Fruit fly (Drosophila melanogaster): ENCODE measurements around the gene CG9525.

The CG9525 gene

dm6 chr2L:8958046-8958497, 4.1 kb downstream of the CG9525 start (continued):
- TF ChIP-seq CG5245 (GFP tag; optimal IDR thresholded peaks at IDR 0.05) (peak; percentile 85), chm (GFP tag; IDR thresholded peaks at IDR 0.05) (peak; percentile 98), salm (tag; optimal IDR thresholded peaks at IDR 0.05) (peak; percentile 81), crp (GFP tag; optimal IDR thresholded peaks at IDR 0.05) (peak in 1 of 2 experiments; percentile 65), CG10321 (GFP tag; IDR thresholded peaks at IDR 0.05) (peak; percentile 83), CG9727 (GFP tag; optimal IDR thresholded peaks at IDR 0.05) (peak; percentile 96), al (GFP tag; IDR thresholded peaks at IDR 0.05) (peak; percentile 93), peb (GFP tag; IDR thresholded peaks at IDR 0.05) (peak; percentile 97), Sry-δ (GFP tag; optimal IDR thresholded peaks at IDR 0.05) (peak; percentile 54), Mes4 (GFP tag; optimal IDR thresholded peaks at IDR 0.05) (peak; percentile 90), B-H1 (GFP tag; IDR thresholded peaks at IDR 0.05) (peak; percentile 98), row (GFP tag; IDR thresholded peaks at IDR 0.05) (peak; percentile 99), ftz-f1 (GFP tag; optimal IDR thresholded peaks at IDR 0.05) (peak; percentile 59), Dip3 (GFP tag; optimal IDR thresholded peaks at IDR 0.05) (peak; percentile 90), sim (GFP tag; IDR thresholded peaks at IDR 0.05) (peak; percentile 97), usp (GFP tag; optimal IDR thresholded peaks at IDR 0.05) (no peak), tup (GFP tag; optimal IDR thresholded peaks at IDR 0.05) (peak; percentile 76), vnd (GFP tag; IDR thresholded peaks at IDR 0.05; ENCODE audit: partially characterized antibody) (no peak), abd-A (tag; optimal IDR thresholded peaks at IDR 0.05) (no peak), unpg (GFP tag; optimal IDR thresholded peaks at IDR 0.05) (peak; percentile 95), CG6854 (GFP tag; optimal IDR thresholded peaks at IDR 0.05) (peak; percentile 83), CG14965 (GFP tag; optimal IDR thresholded peaks at IDR 0.05; ENCODE audit: borderline replicate concordance) (peak; percentile 56), CG43689 (GFP tag; IDR thresholded peaks at IDR 0.05) (peak; percentile 94), CG33557 (GFP tag; optimal IDR thresholded peaks at IDR 0.05) (peak; percentile 83), Antp (GFP tag; optimal IDR thresholded peaks at IDR 0.05) (peak; percentile 94), wek (GFP tag; optimal IDR thresholded peaks at IDR 0.05) (peak; percentile 70), ken (GFP tag; IDR thresholded peaks at IDR 0.05) (peak; percentile 97), otp (GFP tag; IDR thresholded peaks at IDR 0.05) (peak; percentile 97), CG13424 (tag; optimal IDR thresholded peaks at IDR 0.05) (peak; percentile 90), CG4404 (GFP tag; IDR thresholded peaks at IDR 0.05) (peak; percentile 94), Dip2 (GFP tag; IDR thresholded peaks at IDR 0.05) (0 out of 2 replicates have a peak, but pooled peaks have one; percentile 22), Oaz (GFP tag; IDR thresholded peaks at IDR 0.05) (peak; percentile 93), pan (optimal IDR thresholded peaks at IDR 0.05) (no peak), pan (GFP tag; optimal IDR thresholded peaks at IDR 0.05 in 1 of 2, IDR thresholded peaks at IDR 0.05 in 1 of 2) (peak in 1 of 2 experiments; percentile 99), dimm (GFP tag; IDR thresholded peaks at IDR 0.05) (peak; percentile 97), hkb (optimal IDR thresholded peaks at IDR 0.05) (no peak), hkb (GFP tag; IDR thresholded peaks at IDR 0.05) (peak; percentile 100), exex (tag; optimal IDR thresholded peaks at IDR 0.05) (peak; percentile 66), Taf1 (GFP tag; IDR thresholded peaks at IDR 0.05) (peak; percentile 78), pnt (GFP tag; optimal IDR thresholded peaks at IDR 0.05) (peak; percentile 96), Blimp-1 (GFP tag; optimal IDR thresholded peaks at IDR 0.05) (peak; percentile 93), Fer3 (tag; optimal IDR thresholded peaks at IDR 0.05) (peak; percentile 86), bigmax (GFP tag; optimal IDR thresholded peaks at IDR 0.05) (peak; percentile 42), CoRest (tag; optimal IDR thresholded peaks at IDR 0.05) (peak; percentile 93), slou (GFP tag; optimal IDR thresholded peaks at IDR 0.05) (peak; percentile 89), pzg (GFP tag; optimal IDR thresholded peaks at IDR 0.05) (peak; percentile 56), CG10274 (GFP tag; optimal IDR thresholded peaks at IDR 0.05) (peak; percentile 44), eve (GFP tag; optimal IDR thresholded peaks at IDR 0.05) (peak in 1 of 2 experiments; percentile 93), PHDP (tag; optimal IDR thresholded peaks at IDR 0.05) (peak; percentile 95), CG1602 (GFP tag; optimal IDR thresholded peaks at IDR 0.05) (peak; percentile 94), CG8765 (GFP tag; IDR thresholded peaks at IDR 0.05) (peak; percentile 94)

Data from whole organism, embryonic.